Fruit fly (Drosophila melanogaster) whole organism, prepupa: ENCODE data around the gene CG16711.

Experiments
- CG10631 ChIP-seq: fragments of 200-800 bp; sonication (Bioruptor generic); optimal IDR thresholded peaks from 2 replicates; lab custom pipeline; 2016; ENCODE audit warnings: missing biosample characterization, missing genetic modification characterization
- CG10669 ChIP-seq: fragments of 200-800 bp; sonication (Bioruptor generic); optimal IDR thresholded peaks from 3 replicates; lab custom pipeline; 2018; ENCODE audit warnings: missing biosample characterization, mild to moderate bottlenecking, missing genetic modification characterization, moderate library complexity
- CG11294 ChIP-seq: fragments of 200-800 bp; sonication (Bioruptor generic); IDR thresholded peaks from 2 replicates; pipeline ENCODE4 v1.3.6; 2022; ENCODE audit warnings: missing biosample characterization, missing genetic modification characterization
- CG11762 ChIP-seq: fragments of 200-800 bp; sonication (Bioruptor generic); optimal IDR thresholded peaks from 3 replicates; lab custom pipeline; 2016; ENCODE audit warnings: missing biosample characterization, missing genetic modification characterization; ENCODE audit not compliant: insufficient read depth
- CG11902 ChIP-seq: fragments of 200-800 bp; sonication (Bioruptor generic); optimal IDR thresholded peaks from 3 replicates; lab custom pipeline; 2016; ENCODE audit warnings: missing biosample characterization, missing genetic modification characterization
- CG1621 ChIP-seq: fragments of 200-800 bp; sonication (Bioruptor generic); optimal IDR thresholded peaks from 3 replicates; lab custom pipeline; 2018; ENCODE audit warnings: missing biosample characterization, mild to moderate bottlenecking, missing genetic modification characterization
- CG16779 ChIP-seq: fragments of 200-800 bp; sonication (Bioruptor generic); optimal IDR thresholded peaks from 3 replicates; lab custom pipeline; 2017; ENCODE audit warnings: missing biosample characterization, mild to moderate bottlenecking, missing genetic modification characterization
- CG34406 ChIP-seq: fragments of 200-800 bp; sonication (Bioruptor generic); optimal IDR thresholded peaks from 3 replicates; lab custom pipeline; 2016; ENCODE audit warnings: missing biosample characterization, missing genetic modification characterization
- CG4318 ChIP-seq: fragments of 200-800 bp; sonication (Bioruptor generic); optimal IDR thresholded peaks from 3 replicates; lab custom pipeline; 2017; ENCODE audit warnings: missing biosample characterization, mild to moderate bottlenecking, missing genetic modification characterization
- CG6163 ChIP-seq: fragments of 200-800 bp; sonication (Bioruptor generic); IDR thresholded peaks from 3 replicates; pipeline ENCODE4 v1.3.6; 2022; ENCODE audit warnings: missing biosample characterization, missing genetic modification characterization
- CG6792 ChIP-seq: fragments of 200-800 bp; sonication (Bioruptor generic); optimal IDR thresholded peaks from 3 replicates; lab custom pipeline; 2016; ENCODE audit warnings: missing biosample characterization, missing genetic modification characterization
- CG6808 ChIP-seq: fragments of 200-800 bp; sonication (Bioruptor generic); optimal IDR thresholded peaks from 3 replicates; lab custom pipeline; 2017; ENCODE audit warnings: missing biosample characterization, missing genetic modification characterization, mild to moderate bottlenecking, moderate library complexity, missing genetic modification reagents
- CG7368 ChIP-seq: fragments of 200-800 bp; sonication (Bioruptor generic); optimal IDR thresholded peaks from 3 replicates; lab custom pipeline; 2016; ENCODE audit warnings: missing biosample characterization, missing genetic modification characterization
- CG8119 ChIP-seq: fragments of 200-800 bp; sonication (Bioruptor generic); IDR thresholded peaks from 3 replicates; pipeline ENCODE4 v1.3.6; 2022; ENCODE audit warnings: missing biosample characterization, missing genetic modification characterization
- CG8319 ChIP-seq: fragments of 200-800 bp; sonication (Bioruptor generic); optimal IDR thresholded peaks from 3 replicates; lab custom pipeline; 2016; ENCODE audit warnings: missing biosample characterization, missing genetic modification characterization
- CG8632 ChIP-seq: fragments of 200-800 bp; sonication (Bioruptor generic); optimal IDR thresholded peaks from 3 replicates; lab custom pipeline; 2016; ENCODE audit warnings: missing biosample characterization, missing genetic modification characterization
- CG9139 ChIP-seq: fragments of 200-800 bp; sonication (Bioruptor generic); optimal IDR thresholded peaks from 3 replicates; lab custom pipeline; 2017; ENCODE audit warnings: missing biosample characterization, mild to moderate bottlenecking, missing genetic modification characterization
- Eip75B ChIP-seq: fragments of 200-800 bp; sonication (Bioruptor generic); optimal IDR thresholded peaks from 3 replicates; lab custom pipeline; 2016; ENCODE audit warnings: missing biosample characterization, missing genetic modification characterization
- Eip78C ChIP-seq: fragments of 200-800 bp; sonication (Bioruptor generic); peaks from one replicate; lab custom pipeline; 2016; ENCODE audit warnings: missing biosample characterization, missing genetic modification characterization
- Ets21C ChIP-seq: fragments of 200-800 bp; sonication (Bioruptor generic); optimal IDR thresholded peaks from 3 replicates; lab custom pipeline; 2016; ENCODE audit warnings: missing biosample characterization, missing genetic modification characterization
- Ets96B ChIP-seq: fragments of 200-800 bp; optimal IDR thresholded peaks from 2 replicates; lab custom pipeline; 2019; ENCODE audit warnings: missing biosample characterization, mild to moderate bottlenecking, missing genetic modification characterization, moderate library complexity
- Gug ChIP-seq: fragments of 200-800 bp; sonication (Bioruptor generic); IDR thresholded peaks from 2 replicates; pipeline ENCODE4 v1.3.6; 2022; ENCODE audit warnings: missing biosample characterization, missing genetic modification characterization
- Hr38 ChIP-seq: sonication (Bioruptor generic); optimal IDR thresholded peaks from 2 replicates; lab custom pipeline; 2016; ENCODE audit warnings: missing biosample characterization, missing genetic modification characterization
- Hr4 ChIP-seq: fragments of 200-800 bp; sonication (Bioruptor generic); optimal IDR thresholded peaks from 3 replicates; lab custom pipeline; 2016; ENCODE audit warnings: missing biosample characterization, missing genetic modification characterization
- Lpt ChIP-seq: fragments of 200-800 bp; sonication (Bioruptor generic); optimal IDR thresholded peaks from 3 replicates; lab custom pipeline; 2016; ENCODE audit warnings: missing biosample characterization, missing genetic modification characterization
- Met ChIP-seq: fragments of 200-800 bp; sonication (Bioruptor generic); optimal IDR thresholded peaks from 3 replicates; lab custom pipeline; 2016; ENCODE audit warnings: missing biosample characterization, missing genetic modification characterization
- OdsH ChIP-seq: fragments of 200-800 bp; sonication (Bioruptor generic); optimal IDR thresholded peaks from 3 replicates; lab custom pipeline; 2016; ENCODE audit warnings: missing biosample characterization, missing genetic modification characterization
- Smox ChIP-seq: fragments of 200-800 bp; sonication (Bioruptor generic); optimal IDR thresholded peaks from 3 replicates; lab custom pipeline; 2016; ENCODE audit warnings: missing biosample characterization, missing genetic modification characterization
- Sox14 ChIP-seq: fragments of 200-800 bp; sonication (Bioruptor generic); optimal IDR thresholded peaks from 3 replicates; lab custom pipeline; 2016; ENCODE audit warnings: missing biosample characterization, missing genetic modification characterization
- Sox15 ChIP-seq: fragments of 200-800 bp; sonication (Bioruptor generic); optimal IDR thresholded peaks from 3 replicates; lab custom pipeline; 2016; ENCODE audit warnings: missing biosample characterization, missing genetic modification characterization
- achi ChIP-seq: fragments of 200-800 bp; sonication (Bioruptor generic); optimal IDR thresholded peaks from 3 replicates; lab custom pipeline; 2016; ENCODE audit warnings: missing biosample characterization, missing genetic modification characterization
- cyc ChIP-seq: fragments of 200-800 bp; sonication (Bioruptor generic); optimal IDR thresholded peaks from 3 replicates; lab custom pipeline; 2016; ENCODE audit warnings: missing biosample characterization, missing genetic modification characterization
- dac ChIP-seq: fragments of 200-800 bp; sonication (Bioruptor generic); optimal IDR thresholded peaks from 2 replicates; lab custom pipeline; 2017; ENCODE audit warnings: missing biosample characterization, mild to moderate bottlenecking, missing genetic modification characterization
- dsx ChIP-seq: fragments of 200-800 bp; optimal IDR thresholded peaks from 3 replicates; lab custom pipeline; 2019; ENCODE audit warnings: missing biosample characterization, mild to moderate bottlenecking, missing genetic modification characterization, moderate library complexity; ENCODE audit not compliant: poor library complexity, severe bottlenecking
- eg ChIP-seq: fragments of 200-800 bp; sonication (Bioruptor generic); IDR thresholded peaks from 3 replicates; pipeline ENCODE4 v1.3.6; 2022; ENCODE audit warnings: missing biosample characterization, missing genetic modification characterization
- fd59A ChIP-seq: fragments of 200-800 bp; sonication (Bioruptor generic); optimal IDR thresholded peaks from 2 replicates; lab custom pipeline; 2017; ENCODE audit warnings: missing biosample characterization, mild to moderate bottlenecking, missing genetic modification characterization, missing genetic modification reagents
- fd85E ChIP-seq: fragments of 200-800 bp; sonication (Bioruptor generic); optimal IDR thresholded peaks from 3 replicates; lab custom pipeline; 2016; ENCODE audit warnings: missing biosample characterization, missing genetic modification characterization
- net ChIP-seq: fragments of 200-800 bp; sonication (Bioruptor generic); optimal IDR thresholded peaks from 3 replicates; lab custom pipeline; 2016; ENCODE audit warnings: missing biosample characterization, missing genetic modification characterization
- pdm3 ChIP-seq: fragments of 200-800 bp; sonication (Bioruptor generic); optimal IDR thresholded peaks from 3 replicates; lab custom pipeline; 2016; ENCODE audit warnings: missing biosample characterization, missing genetic modification characterization
- spab ChIP-seq: fragments of 200-800 bp; sonication (Bioruptor generic); optimal IDR thresholded peaks from 2 replicates; lab custom pipeline; 2017; ENCODE audit warnings: missing biosample characterization, mild to moderate bottlenecking, missing genetic modification characterization, missing genetic modification reagents
- ss ChIP-seq, 2 experiments: fragments of 200-800 bp; sonication (Bioruptor generic); optimal IDR thresholded peaks; 2 replicates in 1 of 2; 3 replicates in 1 of 2; lab custom pipeline; 2017 to 2018; ENCODE audit warnings: mild to moderate bottlenecking in 2 of 2, missing biosample characterization in 2 of 2, missing genetic modification characterization in 2 of 2, moderate library complexity in 1 of 2
- svp ChIP-seq: fragments of 200-800 bp; sonication (Bioruptor generic); peaks from one replicate; lab custom pipeline; 2016; ENCODE audit warnings: missing biosample characterization, missing genetic modification characterization
- topi ChIP-seq: fragments of 200-800 bp; sonication (Bioruptor generic); optimal IDR thresholded peaks from 3 replicates; lab custom pipeline; 2016; ENCODE audit warnings: missing biosample characterization, missing genetic modification characterization
- vri ChIP-seq: fragments of 200-800 bp; sonication (Bioruptor generic); optimal IDR thresholded peaks from 3 replicates; lab custom pipeline; 2016; ENCODE audit warnings: missing biosample characterization, mild to moderate bottlenecking, missing genetic modification characterization

Gene CG16711

DNA sequence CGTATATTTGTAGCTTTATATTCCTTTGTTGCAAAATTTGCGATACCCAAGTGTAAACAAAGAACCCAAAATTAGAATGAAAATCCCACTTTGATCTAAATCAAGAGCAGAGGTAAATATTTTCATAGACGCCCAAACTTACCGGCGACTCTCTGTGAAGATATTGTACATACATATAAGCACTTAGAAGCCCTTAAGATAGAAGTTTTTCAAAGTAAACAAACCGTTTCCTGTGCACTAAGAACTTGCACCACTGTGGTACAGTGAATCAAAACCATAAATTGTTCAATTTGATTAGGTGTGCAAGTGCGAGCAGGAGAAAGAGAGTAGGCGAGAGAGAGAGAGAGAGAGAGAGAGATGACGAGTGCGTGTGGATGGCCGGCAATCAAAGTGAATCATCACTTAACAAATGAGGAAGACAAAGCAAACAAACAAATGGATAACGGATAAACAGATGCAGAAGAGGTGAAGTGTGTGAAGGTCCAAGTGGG, 26.1 kb upstream of the CG16711 start (continued):
- TF ChIP-seq Ets21C (GFP tag; lab: Kevin White, UChicago) (no peak), CG6163 (GFP tag; lab: Robert Waterston, UW) (no peak), Ets96B (tag; lab: Kevin White, UChicago) (peak; percentile 23), net (GFP tag; lab: Kevin White, UChicago) (peak; percentile 60), CG11762 (no peak), CG10669 (GFP tag; lab: Kevin White, UChicago) (no peak), CG8119 (GFP tag; lab: Robert Waterston, UW) (no peak), CG10631 (GFP tag; lab: Kevin White, UChicago) (peak; percentile 10), achi (peak; percentile 4), CG9139 (GFP tag; lab: Kevin White, UChicago) (no peak), spab (GFP tag; lab: Kevin White, UChicago) (peak; percentile 19), svp (peak; percentile 39), CG7368 (GFP tag; lab: Kevin White, UChicago) (no peak), CG34406 (GFP tag; lab: Kevin White, UChicago) (peak; percentile 20), fd59A (GFP tag; lab: Kevin White, UChicago) (peak; percentile 2), CG11294 (GFP tag; lab: Robert Waterston, UW) (no peak), OdsH (GFP tag; lab: Kevin White, UChicago) (no peak), cyc (GFP tag; lab: Kevin White, UChicago) (no peak), Hr4 (GFP tag; lab: Kevin White, UChicago) (peak; percentile 47), Sox15 (GFP tag; lab: Kevin White, UChicago) (no peak), CG8319 (GFP tag; lab: Kevin White, UChicago) (no peak), Smox (no peak), CG1621 (no peak), Sox14 (GFP tag; lab: Kevin White, UChicago) (peak; percentile 90), CG8632 (peak; percentile 22), dsx (GFP tag; lab: Kevin White, UChicago) (peak; percentile 25), ss (GFP tag; optimal IDR thresholded peaks at IDR 0.05; lab: Kevin White, UChicago) (peak in 1 of 2 experiments; percentile 67), dac (no peak), pdm3 (GFP tag; lab: Kevin White, UChicago) (no peak), fd85E (GFP tag; lab: Kevin White, UChicago) (no peak)
- TF ChIP-seq, all 60 proteins: peak for 27

DNA sequence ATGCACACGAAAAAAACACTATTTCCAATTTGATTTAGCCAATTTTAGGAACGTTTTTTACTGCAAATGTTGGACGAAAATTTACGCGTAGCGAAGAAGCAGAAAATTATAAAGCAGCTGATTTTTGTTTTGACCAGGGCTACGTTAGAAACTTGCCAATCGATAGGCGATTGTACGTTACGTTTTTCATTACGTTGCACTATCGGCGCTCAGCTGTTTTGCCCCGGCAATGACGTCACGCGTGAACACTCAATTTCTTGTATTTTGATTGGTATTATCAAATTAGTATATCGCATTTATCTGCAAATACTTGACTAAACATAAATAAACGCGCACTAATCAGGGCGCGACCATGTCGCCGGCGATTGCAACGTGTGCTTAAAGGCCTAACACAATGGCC, 25.1 kb upstream of the CG16711 start, which contains the start of the genes fry and CG16717:
TSS of gene fry (minus strand) at position 110 of the 400 bp plus-strand sequence.
TSS of gene CG16717 (plus strand) at position 208 of the 400 bp plus-strand sequence.
- TF ChIP-seq Eip75B (GFP tag; lab: Kevin White, UChicago) = no peak
- TF ChIP-seq vri = peak; percentile 47
- no peak for TF ChIP-seq CG8632
- no peak for TF ChIP-seq dsx (GFP tag; lab: Kevin White, UChicago)
- no peak for TF ChIP-seq CG16779 (tag; lab: Kevin White, UChicago)
- TF ChIP-seq CG4318 = no peak
- TF ChIP-seq net (GFP tag; lab: Kevin White, UChicago) = no peak
- no peak for TF ChIP-seq Met
- TF ChIP-seq Eip78C (GFP tag; lab: Kevin White, UChicago) = peak; percentile 7
- TF ChIP-seq, all 60 proteins: peak for 2

DNA sequence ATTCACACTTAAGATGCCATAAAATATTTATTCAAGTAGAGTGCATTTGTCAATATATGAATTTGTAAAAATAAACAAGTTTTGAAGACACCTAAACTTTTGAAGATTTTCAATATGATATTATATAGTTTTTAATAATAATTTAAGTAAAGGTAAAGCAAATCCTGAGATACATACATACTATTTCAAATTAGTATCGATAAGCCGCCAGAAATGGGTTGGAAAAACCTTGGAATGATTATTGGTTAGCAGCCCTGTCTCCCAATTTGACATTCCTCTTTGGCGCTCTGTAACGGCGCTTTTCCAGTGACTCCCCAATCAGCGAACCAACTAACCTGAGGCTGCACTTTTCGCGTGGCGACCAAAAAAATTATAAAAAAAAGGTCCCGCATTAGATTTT, 23.2 kb upstream of the CG16711 start, which contains the start of gene alphaTub67C:
TSS of gene alphaTub67C (plus strand) at position 301 of the 400 bp plus-strand sequence.
- TF ChIP-seq CG11902 (GFP tag; lab: Kevin White, UChicago) = no peak
- TF ChIP-seq topi = no peak
- TF ChIP-seq CG1621 = no peak
- no peak for TF ChIP-seq CG4318
- TF ChIP-seq Hr38 = no peak
- no peak for TF ChIP-seq Sox15 (GFP tag; lab: Kevin White, UChicago)
- no peak for TF ChIP-seq CG34406 (GFP tag; lab: Kevin White, UChicago)
- no peak for TF ChIP-seq CG8632
- TF ChIP-seq Gug (GFP tag; lab: Robert Waterston, UW) = no peak
- no peak for TF ChIP-seq CG11762
- no peak for TF ChIP-seq CG6808
- TF ChIP-seq fd85E (GFP tag; lab: Kevin White, UChicago) = no peak
- no peak for TF ChIP-seq Sox14 (GFP tag; lab: Kevin White, UChicago)
- no peak for TF ChIP-seq eg (GFP tag; lab: Robert Waterston, UW)
- TF ChIP-seq Ets21C (GFP tag; lab: Kevin White, UChicago) = no peak
- TF ChIP-seq svp = no peak
- TF ChIP-seq CG6792 (GFP tag; lab: Kevin White, UChicago) = no peak
- no peak for TF ChIP-seq Lpt
- no peak for TF ChIP-seq Hr4 (GFP tag; lab: Kevin White, UChicago)
